Worm (Caenorhabditis elegans) whole organism, midembryonic: ENCODE results near the gene C01G5.5.

ENCODE experiments used
- T22C8.4 ChIP-seq: fragments of 200-800 bp; sonication (Bioruptor generic); IDR thresholded peaks from 2 replicates; pipeline ENCODE4 v1.3.6; 2022; ENCODE audit warnings: missing genetic modification characterization, missing compliant biosample characterization
- flt-1 ChIP-seq: fragments of 200-800 bp; sonication (Bioruptor generic); IDR thresholded peaks from 2 replicates; pipeline ENCODE4 v1.3.6; 2022; ENCODE audit warnings: missing genetic modification characterization, missing compliant biosample characterization
- klf-2 ChIP-seq: fragments of 200-800 bp; sonication (Bioruptor generic); conservative IDR thresholded peaks from 2 replicates; pipeline ENCODE4 v1.3.6; 2022; ENCODE audit warnings: missing genetic modification reagents, missing genetic modification characterization, missing compliant biosample characterization
- med-1 ChIP-seq: sonication (generic microtip); optimal IDR thresholded peaks from 2 replicates; lab custom pipeline; 2017; ENCODE audit warnings: missing genetic modification characterization, mild to moderate bottlenecking, missing compliant biosample characterization, antibody characterized with exemption, missing genetic modification reagents; ENCODE audit not compliant: insufficient read depth
- ref-1 ChIP-seq: fragments of 200-800 bp; sonication (Bioruptor generic); conservative IDR thresholded peaks from 2 replicates; pipeline ENCODE4 v1.3.6; 2022; ENCODE audit warnings: missing genetic modification reagents, missing genetic modification characterization, missing compliant biosample characterization
- tab-1 ChIP-seq: fragments of 200-800 bp; sonication (Bioruptor generic); IDR thresholded peaks from 2 replicates; pipeline ENCODE4 v1.3.6; 2022; ENCODE audit warnings: missing genetic modification characterization, missing compliant biosample characterization
- ztf-23 ChIP-seq: fragments of 200-800 bp; sonication (Bioruptor generic); IDR thresholded peaks from 2 replicates; pipeline ENCODE4 v1.3.6; 2022; ENCODE audit warnings: missing genetic modification reagents, missing genetic modification characterization, missing compliant biosample characterization
- ztf-29 ChIP-seq: fragments of 200-800 bp; sonication (Bioruptor generic); IDR thresholded peaks from 2 replicates; pipeline ENCODE4 v1.3.6; 2022; ENCODE audit warnings: missing genetic modification reagents, missing genetic modification characterization, missing compliant biosample characterization

DNA sequence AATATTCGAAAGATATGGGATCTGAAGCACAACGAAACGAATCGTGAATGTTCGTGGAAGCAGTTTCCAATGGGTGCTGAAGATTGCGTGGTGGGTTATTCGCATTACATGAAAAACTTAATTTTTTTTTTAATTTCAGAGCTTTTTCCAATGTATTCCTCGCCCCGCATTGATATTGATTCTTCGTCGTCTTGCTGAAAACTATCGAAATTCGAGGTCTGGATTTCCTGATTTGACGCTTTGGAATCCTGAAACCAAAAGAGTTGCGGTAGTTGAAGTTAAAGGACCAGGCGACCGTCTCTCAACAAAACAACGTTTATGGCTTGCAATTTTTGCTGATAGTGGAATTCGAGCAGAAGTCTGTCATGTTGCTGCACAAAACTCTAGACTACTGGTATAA is 27.6 kb downstream of the C01G5.5 start:
- TF ChIP-seq tab-1 (GFP tag; lab: Robert Waterston, UW) (no peak), ref-1 (GFP tag; lab: Robert Waterston, UW) (no peak), flt-1 (GFP tag; lab: Robert Waterston, UW) (no peak), ztf-23 (GFP tag; lab: Robert Waterston, UW) (no peak), ztf-29 (no peak), med-1 (GFP tag; lab: Kevin White, UChicago) (no peak), T22C8.4 (no peak), klf-2 (GFP tag; lab: Robert Waterston, UW) (no peak)
